Worm (Caenorhabditis elegans) whole organism, L4 larva: ENCODE data around the gene moa-1.

ENCODE experiments used
- daf-12 ChIP-seq: fragments of 150-350 bp; optimal IDR thresholded peaks from 2 replicates; lab custom pipeline; 2014; ENCODE audit warnings: missing biosample characterization, missing genetic modification reagents, missing genetic modification characterization
- snpc-4 ChIP-seq: fragments of 150-350 bp; optimal IDR thresholded peaks from 2 replicates; lab custom pipeline; 2014; ENCODE audit warnings: missing biosample characterization, missing genetic modification characterization
- unc-130 ChIP-seq: sonication (generic microtip); optimal IDR thresholded peaks from 2 replicates; lab custom pipeline; 2016; ENCODE audit warnings: missing genetic modification reagents, missing genetic modification characterization, missing compliant biosample characterization
- unc-62 ChIP-seq, 3 experiments: fragments of 150-350 bp in 1 of 3; sonication (generic microtip); optimal IDR thresholded peaks in 2 of 3; peaks in 1 of 3; 1 replicate in 1 of 3; 2 replicates in 2 of 3; lab custom pipeline; 2014 to 2017; ENCODE audit warnings: missing biosample characterization in 3 of 3, missing genetic modification characterization in 3 of 3, missing genetic modification reagents in 3 of 3, missing genotype in 1 of 3

DNA sequence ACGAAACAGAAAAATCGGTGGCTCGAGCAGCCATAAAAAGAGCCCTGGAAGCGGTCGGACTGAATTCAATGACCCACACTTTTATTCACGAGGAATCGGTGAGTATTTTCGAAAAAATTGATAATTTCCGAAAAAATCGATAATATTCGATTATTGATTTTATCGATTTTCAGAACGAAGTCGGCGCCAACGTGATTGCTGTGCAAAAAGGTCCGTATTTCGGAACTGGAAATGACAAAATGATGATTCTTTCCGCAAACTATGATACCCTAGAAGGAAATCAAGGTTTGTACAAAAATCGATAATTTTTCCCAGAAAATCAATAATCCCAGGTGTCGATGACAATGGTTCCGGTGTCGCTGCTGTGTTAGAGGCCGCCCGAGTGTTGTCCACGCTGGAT is 37.2 kb upstream of the moa-1 start:
- TF ChIP-seq daf-12 (no peak), snpc-4 (tag; lab: Kevin White, UChicago) (no peak), unc-130 (no peak), unc-62 (GFP tag; optimal IDR thresholded peaks at IDR 0.05 in 1 of 2; lab: Kevin White, UChicago) (no peak), unc-62 (tag; optimal IDR thresholded peaks at IDR 0.05; lab: Kevin White, UChicago) (no peak)
